Worm (Caenorhabditis elegans): ENCODE data around the gene ztf-16.

Gene ztf-16

DNA sequence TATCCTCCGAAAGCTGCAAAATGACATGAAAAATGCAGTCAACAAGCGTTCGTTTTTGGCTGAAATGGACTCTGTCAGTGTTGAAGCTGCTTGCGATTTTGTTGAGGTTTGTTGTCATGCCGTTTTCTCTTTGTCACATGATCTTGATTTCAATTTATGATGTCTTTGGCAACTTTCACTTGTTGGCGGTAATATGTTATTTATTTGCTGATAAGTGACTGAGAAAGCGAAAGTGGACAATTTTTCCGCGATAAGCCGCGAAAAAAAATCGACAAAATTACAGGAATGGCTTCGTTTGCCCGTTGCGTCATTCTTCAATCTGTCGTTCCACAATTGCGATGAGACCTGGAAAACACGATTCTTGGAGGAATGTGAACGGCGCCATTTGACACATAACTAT lies 16.0 kb downstream of the ztf-16 start (continued):
- TF ChIP-seq nhr-47 (tag; optimal IDR thresholded peaks at IDR 0.05) (no peak), rnt-1 (tag; optimal IDR thresholded peaks at IDR 0.05) (no peak), aha-1 (tag; optimal IDR thresholded peaks at IDR 0.05) (no peak), C16A3.4 (tag; optimal IDR thresholded peaks at IDR 0.05) (no peak), mdl-1 (tag; optimal IDR thresholded peaks at IDR 0.05) (peak in 1 of 2 experiments; percentile 30), egl-13 (tag; optimal IDR thresholded peaks at IDR 0.05) (no peak), pax-3 (tag; optimal IDR thresholded peaks at IDR 0.05) (no peak), unc-98 (GFP tag; IDR thresholded peaks at IDR 0.05) (no peak), elt-2 (tag; optimal IDR thresholded peaks at IDR 0.05) (peak; percentile 98), swsn-7 (tag; optimal IDR thresholded peaks at IDR 0.05) (no peak), ztf-11 (tag; optimal IDR thresholded peaks at IDR 0.05) (no peak), pqm-1 (tag; optimal IDR thresholded peaks at IDR 0.05) (peak; percentile 12), blmp-1 (tag; optimal IDR thresholded peaks at IDR 0.05) (peak; percentile 96), nhr-85 (tag) (peak; percentile 18), zip-4 (GFP tag; optimal IDR thresholded peaks at IDR 0.05) (no peak), mep-1 (tag; optimal IDR thresholded peaks at IDR 0.05) (no peak), ceh-63 (GFP tag; optimal IDR thresholded peaks at IDR 0.05) (no peak), lin-14 (GFP tag; optimal IDR thresholded peaks at IDR 0.05) (peak; percentile 51), F16B12.6 (tag; optimal IDR thresholded peaks at IDR 0.05) (no peak), jun-1 (tag; optimal IDR thresholded peaks at IDR 0.05) (peak; percentile 69), unc-30 (tag; optimal IDR thresholded peaks at IDR 0.05) (no peak), nhr-77 (tag; optimal IDR thresholded peaks at IDR 0.05) (no peak), efl-3 (GFP tag; optimal IDR thresholded peaks at IDR 0.05) (no peak), lir-3 (tag; optimal IDR thresholded peaks at IDR 0.05; ENCODE audit: poor library complexity) (no peak)

DNA sequence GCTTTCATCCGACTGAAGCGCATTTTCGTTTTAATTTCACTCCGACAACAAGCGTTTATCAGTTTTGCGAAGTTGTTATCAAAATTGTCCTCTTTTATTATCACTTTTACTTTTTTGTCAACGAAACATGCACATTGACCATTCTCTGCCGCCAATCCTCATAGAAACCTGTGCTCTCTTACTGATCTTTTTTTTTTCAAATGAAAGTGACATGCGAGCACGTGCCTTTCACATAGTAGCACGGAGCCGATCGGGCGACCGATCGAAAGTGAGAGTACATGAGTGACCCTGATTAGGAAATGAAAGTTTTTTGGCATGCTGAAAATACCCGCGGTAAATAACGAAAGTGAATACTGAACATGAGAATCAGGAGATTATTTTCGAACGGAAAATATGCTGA lies 17.3 kb downstream of the ztf-16 start:
- TF ChIP-seq C04F5.9 (tag; optimal IDR thresholded peaks at IDR 0.05) = no peak
- peak; percentile 80 for TF ChIP-seq blmp-1 (tag; optimal IDR thresholded peaks at IDR 0.05)
- TF ChIP-seq nhr-84 (tag; optimal IDR thresholded peaks at IDR 0.05) = no peak
- TF ChIP-seq lin-15B (tag; optimal IDR thresholded peaks at IDR 0.05) = no peak
- TF ChIP-seq nhr-90 (tag; optimal IDR thresholded peaks at IDR 0.05; ENCODE audit: poor library complexity) = peak; percentile 36
- no peak for TF ChIP-seq zip-4 (GFP tag; optimal IDR thresholded peaks at IDR 0.05)
- no peak for TF ChIP-seq ets-5 (GFP tag; IDR thresholded peaks at IDR 0.05)
- TF ChIP-seq ceh-90 (tag; optimal IDR thresholded peaks at IDR 0.05) = no peak
- no peak for TF ChIP-seq sup-37 (GFP tag; optimal IDR thresholded peaks at IDR 0.05)
- no peak for TF ChIP-seq sptf-1 (tag; optimal IDR thresholded peaks at IDR 0.05)
- peak in 1 of 2 experiments; percentile 56 for TF ChIP-seq lin-35 (GFP tag; optimal IDR thresholded peaks at IDR 0.05)
- TF ChIP-seq efl-3 (GFP tag; optimal IDR thresholded peaks at IDR 0.05) = no peak
- TF ChIP-seq ceh-88 (GFP tag; IDR thresholded peaks at IDR 0.05) = no peak
- no peak for TF ChIP-seq unc-62 (GFP tag; optimal IDR thresholded peaks at IDR 0.05)
- peak; percentile 77 for TF ChIP-seq pqm-1 (tag; optimal IDR thresholded peaks at IDR 0.05)
- no peak for TF ChIP-seq F16B12.6 (tag; optimal IDR thresholded peaks at IDR 0.05)
- TF ChIP-seq mep-1 (tag; optimal IDR thresholded peaks at IDR 0.05) = no peak
- TF ChIP-seq ceh-8 (GFP tag; optimal IDR thresholded peaks at IDR 0.05) = no peak
- TF ChIP-seq jun-1 (tag; optimal IDR thresholded peaks at IDR 0.05) = peak; percentile 28
- no peak for TF ChIP-seq aha-1 (tag; optimal IDR thresholded peaks at IDR 0.05)
- TF ChIP-seq unc-86 (tag; optimal IDR thresholded peaks at IDR 0.05) = no peak
- no peak for TF ChIP-seq unc-130 (tag; optimal IDR thresholded peaks at IDR 0.05)
- peak; percentile 17 for TF ChIP-seq nhr-20 (tag; optimal IDR thresholded peaks at IDR 0.05)
- no peak for TF ChIP-seq tlp-1 (tag; optimal IDR thresholded peaks at IDR 0.05)
- no peak for TF ChIP-seq vab-15 (tag; optimal IDR thresholded peaks at IDR 0.05)
- TF ChIP-seq ceh-63 (GFP tag; optimal IDR thresholded peaks at IDR 0.05) = no peak
- TF ChIP-seq elt-2 (tag; optimal IDR thresholded peaks at IDR 0.05) = peak; percentile 99
- TF ChIP-seq dpl-1 (GFP tag; optimal IDR thresholded peaks at IDR 0.05) = no peak
- TF ChIP-seq ztf-11 (tag; optimal IDR thresholded peaks at IDR 0.05) = no peak
- no peak for TF ChIP-seq fos-1 (tag; optimal IDR thresholded peaks at IDR 0.05)
- TF ChIP-seq lin-13 (GFP tag; optimal IDR thresholded peaks at IDR 0.05) = no peak
- no peak for TF ChIP-seq fkh-10 (GFP tag; optimal IDR thresholded peaks at IDR 0.05)
- peak; percentile 57 for TF ChIP-seq nhr-71 (tag; optimal IDR thresholded peaks at IDR 0.05)
- TF ChIP-seq snu-23 (GFP tag; optimal IDR thresholded peaks at IDR 0.05) = no peak
- TF ChIP-seq hpl-2 (GFP tag; optimal IDR thresholded peaks at IDR 0.05) = no peak
- no peak for TF ChIP-seq egl-27 (tag; optimal IDR thresholded peaks at IDR 0.05)
- TF ChIP-seq nhr-28 (tag; optimal IDR thresholded peaks at IDR 0.05) = no peak
- peak in 1 of 2 experiments; percentile 19 for TF ChIP-seq lsy-2 (tag; optimal IDR thresholded peaks at IDR 0.05)

Measured in whole organism, L1 larva.